Fruit fly (Drosophila melanogaster) Kc167 (cell line): ENCODE results near the gene Gk2.

ENCODE experiments used
- Myc ChIP-seq: fragments of >200 bp; optimal IDR thresholded peaks from 2 replicates; lab custom pipeline; 2017; ENCODE audit warnings: missing external identifiers
- Sin3A ChIP-seq: fragments of >200 bp; optimal IDR thresholded peaks from 2 replicates; lab custom pipeline; 2018; ENCODE audit warnings: missing external identifiers
- h ChIP-seq: fragments of >200 bp; optimal IDR thresholded peaks from 3 replicates; lab custom pipeline; 2018; ENCODE audit warnings: missing external identifiers
- insv ChIP-seq: fragments of >200 bp; optimal IDR thresholded peaks from 3 replicates; lab custom pipeline; 2018; ENCODE audit warnings: missing external identifiers
- psq ChIP-seq: fragments of >200 bp; optimal IDR thresholded peaks from 2 replicates; lab custom pipeline; 2017; ENCODE audit warnings: missing external identifiers
- ttk ChIP-seq: sonication (Bioruptor generic); optimal IDR thresholded peaks from 2 replicates; lab custom pipeline; 2017; ENCODE audit warnings: missing external identifiers

dm6 chr3L:1724090-1724489 is 14.1 kb upstream of the Gk2 start, which contains the start of gene CG12035:
- no peak for TF ChIP-seq h (lab: Kevin White, UChicago)
- TF ChIP-seq insv = no peak
- no peak for TF ChIP-seq Sin3A (lab: Kevin White, UChicago)
- TF ChIP-seq psq (lab: Kevin White, UChicago) = no peak
- TF ChIP-seq ttk = no peak
- TF ChIP-seq Myc (lab: Kevin White, UChicago) = no peak
